Worm (Caenorhabditis elegans) whole organism, young adult: ENCODE data around the gene inso-1.

Experiments used
- B0035.1 ChIP-seq: sonication (generic microtip); optimal IDR thresholded peaks from 2 replicates; lab custom pipeline; 2016; ENCODE audit warnings: missing genetic modification characterization, mild to moderate bottlenecking, missing compliant biosample characterization, missing genotype, missing genetic modification reagents
- B0336.3 ChIP-seq: fragments of 200-800 bp; sonication (Bioruptor generic); IDR thresholded peaks from 2 replicates; pipeline ENCODE4 v1.3.6; 2022; ENCODE audit warnings: missing genetic modification characterization, missing compliant biosample characterization
- T07F8.4 ChIP-seq: sonication (generic microtip); optimal IDR thresholded peaks from 2 replicates; lab custom pipeline; 2016; ENCODE audit warnings: mild to moderate bottlenecking, missing genetic modification characterization, moderate library complexity, missing compliant biosample characterization
- T26A5.8 ChIP-seq: sonication (generic microtip); optimal IDR thresholded peaks from 2 replicates; lab custom pipeline; 2016; ENCODE audit warnings: missing genetic modification characterization, missing compliant biosample characterization
- ama-1 ChIP-seq, 3 experiments: fragments of 150-350 bp in 1 of 3; sonication (generic microtip) in 2 of 3; optimal IDR thresholded peaks; 2 replicates each; lab custom pipeline; 2014 to 2018; ENCODE audit warnings: missing biosample characterization in 2 of 3, missing genetic modification characterization in 2 of 3, missing genetic modification reagents in 2 of 3
- aptf-2 ChIP-seq: fragments of 200-800 bp; sonication (Bioruptor generic); conservative IDR thresholded peaks from 2 replicates; pipeline ENCODE4 v1.3.6; 2022; ENCODE audit warnings: missing genetic modification reagents, missing genetic modification characterization, missing compliant biosample characterization
- ceh-40 ChIP-seq: fragments of 200-800 bp; sonication (Bioruptor generic); IDR thresholded peaks from 2 replicates; pipeline ENCODE4 v1.3.6; 2022; ENCODE audit warnings: missing genetic modification characterization, missing compliant biosample characterization
- ceh-79 ChIP-seq: sonication (generic microtip); optimal IDR thresholded peaks from 2 replicates; lab custom pipeline; 2017; ENCODE audit warnings: mild to moderate bottlenecking, missing genetic modification characterization, missing compliant biosample characterization
- dpff-1 ChIP-seq: sonication (generic microtip); optimal IDR thresholded peaks from 2 replicates; lab custom pipeline; 2017; ENCODE audit warnings: mild to moderate bottlenecking, missing genetic modification characterization, missing compliant biosample characterization
- hmg-20 ChIP-seq: fragments of 200-800 bp; sonication (Bioruptor generic); IDR thresholded peaks from 2 replicates; pipeline ENCODE4 v1.3.6; 2022; ENCODE audit warnings: missing genetic modification reagents, missing genetic modification characterization, missing compliant biosample characterization
- nfya-1 ChIP-seq: sonication (generic microtip); optimal IDR thresholded peaks from 2 replicates; lab custom pipeline; 2017; ENCODE audit warnings: antibody characterized with exemption, missing compliant biosample characterization, missing genetic modification characterization, borderline replicate concordance; ENCODE audit not compliant: insufficient read depth
- pha-4 ChIP-seq: fragments of 150-350 bp; sonication (generic microtip); optimal IDR thresholded peaks from 2 replicates; lab custom pipeline; 2014; ENCODE audit warnings: missing biosample characterization, missing genetic modification reagents, missing genetic modification characterization
- snpc-4 ChIP-seq, 5 experiments: fragments of 150-350 bp in 1 of 5; sonication (generic microtip) in 4 of 5; optimal IDR thresholded peaks; 2 replicates each; lab custom pipeline; 2014 to 2018; ENCODE audit warnings: missing genetic modification characterization in 5 of 5, missing biosample characterization in 3 of 5, antibody characterized with exemption in 2 of 5, mild to moderate bottlenecking in 2 of 5, missing compliant biosample characterization in 2 of 5, missing genotype in 2 of 5, moderate library complexity in 2 of 5, missing genetic modification reagents in 1 of 5

ce11 chrX:1292894-1293293, 7.1 kb upstream of the inso-1 start:
- TF ChIP-seq pha-4 = no peak
- TF ChIP-seq aptf-2 = no peak
- no peak for TF ChIP-seq hmg-20 (GFP tag; lab: Robert Waterston, UW)
- TF ChIP-seq ceh-40 = no peak
- no peak for TF ChIP-seq T07F8.4 (tag; lab: Kevin White, UChicago)
- TF ChIP-seq B0336.3 = no peak
- no peak for TF ChIP-seq ceh-79
- TF ChIP-seq B0035.1 (tag; lab: Kevin White, UChicago) = no peak
- TF ChIP-seq T26A5.8 (tag; lab: Kevin White, UChicago) = no peak
- TF ChIP-seq dpff-1 (tag; lab: Kevin White, UChicago) = no peak
- TF ChIP-seq ama-1 (optimal IDR thresholded peaks at IDR 0.05; lab: Kevin White, UChicago) = no peak
- no peak for TF ChIP-seq ama-1 (GFP tag; optimal IDR thresholded peaks at IDR 0.05; lab: Kevin White, UChicago)
- no peak for TF ChIP-seq snpc-4 (GFP tag; optimal IDR thresholded peaks at IDR 0.05; lab: Kevin White, UChicago)
- no peak for TF ChIP-seq snpc-4 (tag; optimal IDR thresholded peaks at IDR 0.05; lab: Kevin White, UChicago)
- no peak for TF ChIP-seq nfya-1 (tag; lab: Kevin White, UChicago)
